Worm (Caenorhabditis elegans) whole organism, mixed stage, embryonic: ENCODE measurements around the gene F44F4.3.

ENCODE experiments used
- cnd-1 ChIP-seq: fragments of 200-800 bp; sonication (Bioruptor generic); optimal IDR thresholded peaks from 2 replicates; lab custom pipeline; 2018; ENCODE audit warnings: mild to moderate bottlenecking, missing genetic modification characterization, missing compliant biosample characterization
- unc-62 ChIP-seq: fragments of 150-350 bp; optimal IDR thresholded peaks from 2 replicates; lab custom pipeline; 2014; ENCODE audit warnings: missing biosample characterization, missing genetic modification reagents, missing genetic modification characterization

ce11 chrII:10933948-10934722, 48.4 kb upstream of the F44F4.3 start:
- TF ChIP-seq cnd-1 (tag; lab: Kevin White, UChicago) (no peak), unc-62 (GFP tag; lab: Kevin White, UChicago) (no peak)
